Worm (Caenorhabditis elegans) whole organism, L4/young adult: Measurements from ENCODE around the gene srab-26.

Experiments used
- W03F9.2 ChIP-seq: fragments of 150-350 bp; optimal IDR thresholded peaks from 2 replicates; lab custom pipeline; 2014; ENCODE audit warnings: missing biosample characterization, missing genetic modification characterization
- him-1 ChIP-seq: sonication (generic microtip); optimal IDR thresholded peaks from 2 replicates; lab custom pipeline; 2016; ENCODE audit warnings: missing genotype, missing genetic modification reagents, missing genetic modification characterization, missing compliant biosample characterization

DNA sequence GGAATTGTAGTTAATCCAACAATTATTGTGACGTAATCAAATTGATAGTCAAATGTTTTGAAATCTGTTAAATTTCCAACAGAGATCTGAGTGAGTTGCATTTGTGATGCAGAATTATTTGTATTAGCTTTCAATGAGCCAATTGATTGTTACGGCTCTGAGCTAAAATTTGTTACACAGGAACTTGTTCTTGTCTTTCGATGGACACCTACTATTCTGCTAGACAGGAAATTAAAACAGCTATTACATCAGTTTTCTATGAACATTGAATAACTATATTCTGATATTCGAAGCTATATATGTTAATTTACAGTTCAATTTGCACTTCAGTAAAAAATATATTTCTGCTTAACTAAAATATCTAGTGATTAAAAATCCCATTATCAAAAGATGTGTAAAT, 45.4 kb downstream of the srab-26 start, which contains the start of gene sru-40:
- TF ChIP-seq W03F9.2 (tag; lab: Kevin White, UChicago) (no peak), him-1 (no peak)
